Fruit fly (Drosophila melanogaster) whole organism, embryonic: ENCODE results near the gene gdl.

Experiments used
- B-H2 ChIP-seq: fragments of 200-800 bp; sonication (Bioruptor generic); optimal IDR thresholded peaks from 2 replicates; lab custom pipeline; 2018; ENCODE audit warnings: missing biosample characterization, mild to moderate bottlenecking, missing genetic modification characterization
- BEAF-32 ChIP-seq: fragments of 200-800 bp; sonication (Bioruptor generic); optimal IDR thresholded peaks from 3 replicates; lab custom pipeline; 2017; ENCODE audit warnings: missing biosample characterization, missing genetic modification characterization, mild to moderate bottlenecking, moderate library complexity, missing genetic modification reagents
- CG10147 ChIP-seq: fragments of 200-800 bp; sonication (Bioruptor generic); optimal IDR thresholded peaks from 2 replicates; lab custom pipeline; 2019; ENCODE audit warnings: missing biosample characterization, mild to moderate bottlenecking, missing genetic modification characterization, moderate library complexity
- CG10267 ChIP-seq: fragments of 200-800 bp; sonication (Bioruptor generic); optimal IDR thresholded peaks from 2 replicates; lab custom pipeline; 2018; ENCODE audit warnings: missing biosample characterization, mild to moderate bottlenecking, missing genetic modification characterization, moderate library complexity
- CG12104 ChIP-seq: fragments of 200-800 bp; sonication (Bioruptor generic); optimal IDR thresholded peaks from 3 replicates; lab custom pipeline; 2016; ENCODE audit warnings: missing biosample characterization, missing genetic modification characterization
- CG12219 ChIP-seq: fragments of 200-800 bp; sonication (Bioruptor generic); optimal IDR thresholded peaks from 3 replicates; lab custom pipeline; 2018; ENCODE audit warnings: missing biosample characterization, mild to moderate bottlenecking, missing genetic modification characterization
- CG12769 ChIP-seq: fragments of 200-800 bp; sonication (Bioruptor generic); optimal IDR thresholded peaks from 2 replicates; lab custom pipeline; 2019; ENCODE audit warnings: missing biosample characterization, mild to moderate bottlenecking, missing genetic modification characterization, moderate library complexity
- CG13424 ChIP-seq: fragments of 200-800 bp; sonication (Bioruptor generic); optimal IDR thresholded peaks from 2 replicates; lab custom pipeline; 2019; ENCODE audit warnings: missing biosample characterization, mild to moderate bottlenecking, missing genetic modification characterization, moderate library complexity
- CG14965 ChIP-seq: fragments of 200-800 bp; sonication (Bioruptor generic); optimal IDR thresholded peaks from 2 replicates; lab custom pipeline; 2016; ENCODE audit warnings: missing biosample characterization, missing genetic modification characterization, borderline replicate concordance
- CG15601 ChIP-seq: fragments of 200-800 bp; sonication (Bioruptor generic); optimal IDR thresholded peaks from 3 replicates; lab custom pipeline; 2019; ENCODE audit warnings: missing biosample characterization, mild to moderate bottlenecking, missing genetic modification characterization, moderate library complexity
- CG17361 ChIP-seq: fragments of 200-800 bp; sonication (Bioruptor generic); IDR thresholded peaks from 3 replicates; pipeline ENCODE4 v1.3.6; 2022; ENCODE audit warnings: missing biosample characterization, missing genetic modification characterization
- CG17612 ChIP-seq: fragments of 200-800 bp; sonication (Bioruptor generic); IDR thresholded peaks from 2 replicates; pipeline ENCODE4 v1.3.6; 2022; ENCODE audit warnings: missing biosample characterization, missing genetic modification characterization
- CG1832 ChIP-seq: fragments of 200-800 bp; sonication (Bioruptor generic); optimal IDR thresholded peaks from 2 replicates; lab custom pipeline; 2017; ENCODE audit warnings: missing biosample characterization, mild to moderate bottlenecking, missing genetic modification characterization, inconsistent platforms
- CG2678 ChIP-seq: fragments of 200-800 bp; sonication (Bioruptor generic); optimal IDR thresholded peaks from 3 replicates; lab custom pipeline; 2019; ENCODE audit warnings: missing biosample characterization, mild to moderate bottlenecking, missing genetic modification characterization, moderate library complexity
- CG30020 ChIP-seq: fragments of 200-800 bp; optimal IDR thresholded peaks from 2 replicates; lab custom pipeline; 2019; ENCODE audit warnings: missing biosample characterization, mild to moderate bottlenecking, missing genetic modification characterization, moderate library complexity
- CG31365 ChIP-seq: fragments of 200-800 bp; sonication (Bioruptor generic); optimal IDR thresholded peaks from 2 replicates; lab custom pipeline; 2018; ENCODE audit warnings: missing biosample characterization, mild to moderate bottlenecking, missing genetic modification characterization
- CG3163 ChIP-seq: fragments of 200-800 bp; sonication (Bioruptor generic); optimal IDR thresholded peaks from 3 replicates; lab custom pipeline; 2016; ENCODE audit warnings: missing biosample characterization, missing genetic modification characterization
- CG33213 ChIP-seq: fragments of 200-800 bp; sonication (Bioruptor generic); optimal IDR thresholded peaks from 3 replicates; lab custom pipeline; 2016; ENCODE audit warnings: missing biosample characterization, missing genetic modification characterization
- CG4404 ChIP-seq: fragments of 200-800 bp; sonication (Bioruptor generic); IDR thresholded peaks from 2 replicates; pipeline ENCODE4 v1.3.6; 2022; ENCODE audit warnings: missing biosample characterization, missing genetic modification characterization
- CG4854 ChIP-seq: fragments of 200-800 bp; sonication (Bioruptor generic); optimal IDR thresholded peaks from 2 replicates; lab custom pipeline; 2016; ENCODE audit warnings: missing biosample characterization, missing genetic modification characterization, inconsistent platforms
- CG8290 ChIP-seq, 3 experiments: fragments of 200-800 bp; sonication (Bioruptor generic); optimal IDR thresholded peaks; 2 replicates each; lab custom pipeline; 2016 to 2019; ENCODE audit warnings: missing biosample characterization in 3 of 3, missing genetic modification characterization in 3 of 3, mild to moderate bottlenecking in 2 of 3, moderate library complexity in 1 of 3
- CG8765 ChIP-seq: fragments of 200-800 bp; sonication (Bioruptor generic); IDR thresholded peaks from 2 replicates; pipeline ENCODE4 v1.3.6; 2022; ENCODE audit warnings: missing biosample characterization, missing genetic modification characterization
- Doc3 ChIP-seq: fragments of 200-800 bp; sonication (Bioruptor generic); IDR thresholded peaks from 3 replicates; pipeline ENCODE4 v1.3.6; 2022; ENCODE audit warnings: missing biosample characterization, missing genetic modification characterization; ENCODE audit not compliant: partially characterized antibody
- Drgx ChIP-seq: fragments of 200-800 bp; sonication (Bioruptor generic); IDR thresholded peaks from 2 replicates; pipeline ENCODE4 v1.3.6; 2022; ENCODE audit warnings: missing biosample characterization, missing genetic modification characterization
- Ets65A ChIP-seq: fragments of 200-800 bp; sonication (Bioruptor generic); peaks from one replicate; lab custom pipeline; 2016; ENCODE audit warnings: missing biosample characterization, missing genetic modification characterization
- MESR4 ChIP-seq: fragments of 200-800 bp; sonication (Bioruptor generic); optimal IDR thresholded peaks from 2 replicates; lab custom pipeline; 2018; ENCODE audit warnings: missing biosample characterization, mild to moderate bottlenecking, missing genetic modification characterization, moderate library complexity
- Mad ChIP-seq: fragments of 200-800 bp; sonication (Bioruptor generic); optimal IDR thresholded peaks from 2 replicates; lab custom pipeline; 2016; ENCODE audit warnings: missing biosample characterization, missing genetic modification characterization
- Oaz ChIP-seq: fragments of 200-800 bp; sonication (Bioruptor generic); IDR thresholded peaks from 2 replicates; pipeline ENCODE4 v1.3.6; 2022; ENCODE audit warnings: missing biosample characterization, missing genetic modification characterization
- Pdp1 ChIP-seq, 2 experiments: fragments of 200-800 bp; sonication (Bioruptor generic); optimal IDR thresholded peaks; 3 replicates each; lab custom pipeline; 2016; ENCODE audit warnings: missing biosample characterization in 2 of 2, missing genetic modification characterization in 2 of 2, mild to moderate bottlenecking in 1 of 2, moderate library complexity in 1 of 2
- Sox100B ChIP-seq: fragments of 200-800 bp; sonication (Bioruptor generic); optimal IDR thresholded peaks from 3 replicates; lab custom pipeline; 2018; ENCODE audit warnings: missing biosample characterization, mild to moderate bottlenecking, missing genetic modification characterization
- Sox102F ChIP-seq: fragments of 200-800 bp; sonication (Bioruptor generic); optimal IDR thresholded peaks from 2 replicates; lab custom pipeline; 2018; ENCODE audit warnings: missing biosample characterization, mild to moderate bottlenecking, missing genetic modification characterization, moderate library complexity
- Usf ChIP-seq: fragments of 200-800 bp; sonication (Bioruptor generic); optimal IDR thresholded peaks from 2 replicates; lab custom pipeline; 2017; ENCODE audit warnings: missing genotype, missing biosample characterization, missing genetic modification characterization
- ara ChIP-seq: fragments of 200-800 bp; sonication (Bioruptor generic); IDR thresholded peaks from 2 replicates; pipeline ENCODE4 v1.3.6; 2022; ENCODE audit warnings: missing biosample characterization, missing genetic modification characterization
- dan ChIP-seq: fragments of 200-800 bp; sonication (Bioruptor generic); IDR thresholded peaks from 2 replicates; pipeline ENCODE4 v1.3.6; 2022; ENCODE audit warnings: missing biosample characterization, missing genetic modification characterization
- fd64A ChIP-seq: fragments of 200-800 bp; sonication (Bioruptor generic); optimal IDR thresholded peaks from 3 replicates; lab custom pipeline; 2018; ENCODE audit warnings: missing biosample characterization, mild to moderate bottlenecking, missing genetic modification characterization
- gsb-n ChIP-seq: fragments of 200-800 bp; sonication (Bioruptor generic); optimal IDR thresholded peaks from 3 replicates; lab custom pipeline; 2018; ENCODE audit warnings: missing biosample characterization, mild to moderate bottlenecking, missing genetic modification characterization
- hbn ChIP-seq: fragments of 200-800 bp; sonication (Bioruptor generic); IDR thresholded peaks from 2 replicates; pipeline ENCODE4 v1.3.6; 2022; ENCODE audit warnings: missing biosample characterization, missing genetic modification characterization; ENCODE audit not compliant: partially characterized antibody
- mam ChIP-seq: fragments of 200-800 bp; sonication (Bioruptor generic); optimal IDR thresholded peaks from 3 replicates; lab custom pipeline; 2016; ENCODE audit warnings: missing biosample characterization, missing genetic modification characterization
- odd ChIP-seq: fragments of 200-800 bp; sonication (Bioruptor generic); optimal IDR thresholded peaks from 2 replicates; lab custom pipeline; 2017; ENCODE audit warnings: missing biosample characterization, mild to moderate bottlenecking, missing genetic modification characterization
- peb ChIP-seq: fragments of 200-800 bp; sonication (Bioruptor generic); IDR thresholded peaks from 2 replicates; pipeline ENCODE4 v1.3.6; 2022; ENCODE audit warnings: missing biosample characterization, missing genetic modification characterization
- pho ChIP-seq: fragments of 200-800 bp; sonication (Bioruptor generic); optimal IDR thresholded peaks from 2 replicates; lab custom pipeline; 2016; ENCODE audit warnings: missing biosample characterization, missing genetic modification characterization
- run ChIP-seq: fragments of 200-800 bp; sonication (Bioruptor generic); optimal IDR thresholded peaks from 3 replicates; lab custom pipeline; 2018; ENCODE audit warnings: missing biosample characterization, mild to moderate bottlenecking, missing genetic modification characterization
- salm ChIP-seq: fragments of 200-800 bp; sonication (Bioruptor generic); optimal IDR thresholded peaks from 2 replicates; lab custom pipeline; 2018; ENCODE audit warnings: missing biosample characterization, mild to moderate bottlenecking, missing genetic modification characterization
- sim ChIP-seq: fragments of 200-800 bp; sonication (Bioruptor generic); IDR thresholded peaks from 2 replicates; pipeline ENCODE4 v1.3.6; 2022; ENCODE audit warnings: missing biosample characterization, missing genetic modification characterization
- sob ChIP-seq: fragments of 200-800 bp; sonication (Bioruptor generic); IDR thresholded peaks from 2 replicates; pipeline ENCODE4 v1.3.6; 2022; ENCODE audit warnings: missing biosample characterization, missing genetic modification characterization
- tap ChIP-seq: fragments of 200-800 bp; optimal IDR thresholded peaks from 3 replicates; lab custom pipeline; 2019; ENCODE audit warnings: missing biosample characterization, mild to moderate bottlenecking, missing genetic modification characterization, moderate library complexity
- toy ChIP-seq: fragments of 200-800 bp; sonication (Bioruptor generic); IDR thresholded peaks from 2 replicates; pipeline ENCODE4 v1.3.6; 2022; ENCODE audit warnings: missing biosample characterization, missing genetic modification characterization
- trem ChIP-seq: fragments of 200-800 bp; optimal IDR thresholded peaks from 3 replicates; lab custom pipeline; 2019; ENCODE audit warnings: missing biosample characterization, mild to moderate bottlenecking, missing genetic modification characterization, moderate library complexity
- usp ChIP-seq: fragments of >200 bp; optimal IDR thresholded peaks from 2 replicates; lab custom pipeline; 2017; ENCODE audit warnings: missing biosample characterization, missing genetic modification characterization
- zen2 ChIP-seq: fragments of 200-800 bp; sonication (Bioruptor generic); IDR thresholded peaks from 3 replicates; pipeline ENCODE4 v1.3.6; 2022; ENCODE audit warnings: missing biosample characterization, missing genetic modification characterization; ENCODE audit not compliant: partially characterized antibody

gdl gene

dm6 chr3L:15508233-15508632, 1.0 kb upstream of the gdl start, which contains the start of gene CG7841 (continued):
- TF ChIP-seq CG8290 (GFP tag; optimal IDR thresholded peaks at IDR 0.05; lab: Kevin White, UChicago) (peak; percentile 94), CG8290 (tag; optimal IDR thresholded peaks at IDR 0.05; lab: Kevin White, UChicago) (peak; percentile 94 to 96), zen2 (no peak), CG14965 (GFP tag; lab: Kevin White, UChicago) (peak; percentile 84), CG2678 (peak; percentile 99), Pdp1 (GFP tag; optimal IDR thresholded peaks at IDR 0.05; lab: Kevin White, UChicago) (peak; percentile 93 to 97), CG17361 (GFP tag; lab: Robert Waterston, UW) (peak; percentile 96), ara (GFP tag; lab: Robert Waterston, UW) (peak; percentile 96), Sox100B (GFP tag; lab: Kevin White, UChicago) (peak; percentile 97), CG17612 (peak; percentile 83; the same call in 1 of the 2 replicates), Mad (peak; percentile 97), CG12104 (GFP tag; lab: Kevin White, UChicago) (peak; percentile 97), fd64A (GFP tag; lab: Kevin White, UChicago) (peak; percentile 98), odd (GFP tag; lab: Kevin White, UChicago) (peak; percentile 99), Sox102F (GFP tag; lab: Kevin White, UChicago) (peak; percentile 97), mam (peak; percentile 96), B-H2 (peak; percentile 99), Ets65A (GFP tag; lab: Kevin White, UChicago) (peak; percentile 98), CG31365 (peak; percentile 94), tap (tag; lab: Kevin White, UChicago) (peak; percentile 99), dan (GFP tag; lab: Robert Waterston, UW) (no peak), sob (peak; percentile 95), Oaz (peak; percentile 93), CG30020 (tag; lab: Kevin White, UChicago) (peak; percentile 89), run (tag; lab: Kevin White, UChicago) (peak; percentile 97), CG12219 (peak; percentile 99), CG15601 (peak; percentile 97), MESR4 (peak; percentile 79), Doc3 (GFP tag; lab: Robert Waterston, UW) (no peak), gsb-n (peak; percentile 98), CG13424 (tag; lab: Kevin White, UChicago) (peak; percentile 99), CG4404 (GFP tag; lab: Robert Waterston, UW) (no peak), CG12769 (peak; percentile 98), CG4854 (peak; percentile 97), usp (no peak), toy (no peak; the same call in 1 of the 2 replicates), CG10267 (tag; lab: Kevin White, UChicago) (peak; percentile 97), Drgx (peak; percentile 98), CG8765 (GFP tag; lab: Robert Waterston, UW) (no peak), CG3163 (GFP tag; lab: Kevin White, UChicago) (peak; percentile 88), hbn (GFP tag; lab: Robert Waterston, UW) (no peak), sim (GFP tag; lab: Robert Waterston, UW) (peak; percentile 97), salm (tag; lab: Kevin White, UChicago) (peak; percentile 98), BEAF-32 (GFP tag; lab: Kevin White, UChicago) (peak; percentile 29), pho (GFP tag; lab: Kevin White, UChicago) (peak; percentile 96), Usf (GFP tag; lab: Kevin White, UChicago) (peak; percentile 93), CG33213 (peak; percentile 97), peb (peak; percentile 79), CG1832 (no peak), CG10147 (peak; percentile 98), trem (tag; lab: Kevin White, UChicago) (peak; percentile 97)
